Worm (Caenorhabditis elegans): ENCODE data around the gene B0554.7.

- TF ChIP-seq lin-40 (tag; optimal IDR thresholded peaks at IDR 0.05) (no peak), madf-6 (GFP tag; IDR thresholded peaks at IDR 0.05) (no peak)
Observed at ce11 chrV:428844-429243, 12.0 kb downstream of the B0554.7 start, which contains the start of gene B0554.4.

Data from whole organism, young adult.